Worm (Caenorhabditis elegans) whole organism, late embryonic: Measurements from ENCODE around the gene B0035.22.

Experiments
- C08G9.2 ChIP-seq: sonication (generic microtip); optimal IDR thresholded peaks from 2 replicates; lab custom pipeline; 2016; ENCODE audit warnings: mild to moderate bottlenecking, missing genetic modification characterization, moderate library complexity, missing compliant biosample characterization
- C38D4.7 ChIP-seq: fragments of 200-800 bp; sonication (Bioruptor generic); optimal IDR thresholded peaks from 2 replicates; lab custom pipeline; 2018; ENCODE audit warnings: mild to moderate bottlenecking, missing genetic modification characterization, moderate library complexity, missing compliant biosample characterization
- K09A11.1 ChIP-seq: sonication (generic microtip); optimal IDR thresholded peaks from 2 replicates; lab custom pipeline; 2017; ENCODE audit warnings: antibody characterized with exemption, mild to moderate bottlenecking, missing genetic modification characterization, missing compliant biosample characterization; ENCODE audit not compliant: insufficient read depth
- T23F11.4 ChIP-seq: fragments of 200-800 bp; sonication (Bioruptor generic); optimal IDR thresholded peaks from 2 replicates; lab custom pipeline; 2018; ENCODE audit warnings: mild to moderate bottlenecking, missing genetic modification characterization, missing compliant biosample characterization
- Y22D7AL.16 ChIP-seq: sonication (generic microtip); optimal IDR thresholded peaks from 2 replicates; lab custom pipeline; 2016; ENCODE audit warnings: missing genetic modification characterization, missing compliant biosample characterization
- ahr-1 ChIP-seq: sonication (generic microtip); optimal IDR thresholded peaks from 2 replicates; lab custom pipeline; 2016; ENCODE audit warnings: missing genetic modification characterization, missing compliant biosample characterization
- ama-1 ChIP-seq: fragments of 150-350 bp; optimal IDR thresholded peaks from 2 replicates; lab custom pipeline; 2014
- ceh-31 ChIP-seq: sonication (generic microtip); optimal IDR thresholded peaks from 2 replicates; lab custom pipeline; 2016; ENCODE audit warnings: missing genetic modification characterization, missing compliant biosample characterization
- ceh-45 ChIP-seq: fragments of 200-800 bp; sonication (Bioruptor generic); IDR thresholded peaks from 2 replicates; pipeline ENCODE4 v1.3.6; 2022; ENCODE audit warnings: missing genetic modification reagents, missing genetic modification characterization, missing compliant biosample characterization
- ceh-48 ChIP-seq: sonication (generic microtip); optimal IDR thresholded peaks from 2 replicates; lab custom pipeline; 2016; ENCODE audit warnings: missing genetic modification characterization, inconsistent platforms, missing compliant biosample characterization
- ceh-6 ChIP-seq: fragments of 200-800 bp; sonication (Bioruptor generic); optimal IDR thresholded peaks from 2 replicates; lab custom pipeline; 2018; ENCODE audit warnings: mild to moderate bottlenecking, missing genetic modification characterization, missing compliant biosample characterization
- ceh-9 ChIP-seq: sonication (generic microtip); optimal IDR thresholded peaks from 2 replicates; lab custom pipeline; 2016; ENCODE audit warnings: mild to moderate bottlenecking, missing genetic modification characterization, inconsistent platforms, missing compliant biosample characterization
- che-1 ChIP-seq: sonication (generic microtip); optimal IDR thresholded peaks from 2 replicates; lab custom pipeline; 2016; ENCODE audit warnings: mild to moderate bottlenecking, missing genetic modification characterization, missing compliant biosample characterization
- elt-4 ChIP-seq: sonication (generic microtip); optimal IDR thresholded peaks from 2 replicates; lab custom pipeline; 2016; ENCODE audit warnings: missing genetic modification characterization, missing compliant biosample characterization
- ets-4 ChIP-seq: sonication (generic microtip); optimal IDR thresholded peaks from 2 replicates; lab custom pipeline; 2016; ENCODE audit warnings: missing genetic modification characterization, missing compliant biosample characterization
- eyg-1 ChIP-seq: sonication (generic microtip); optimal IDR thresholded peaks from 2 replicates; lab custom pipeline; 2016; ENCODE audit warnings: missing genotype, missing genetic modification characterization, missing compliant biosample characterization
- fax-1 ChIP-seq: sonication (generic microtip); optimal IDR thresholded peaks from 2 replicates; lab custom pipeline; 2016; ENCODE audit warnings: missing genotype, missing genetic modification characterization, missing compliant biosample characterization
- gmeb-2 ChIP-seq: sonication (generic microtip); optimal IDR thresholded peaks from 2 replicates; lab custom pipeline; 2016; ENCODE audit warnings: missing genetic modification characterization, inconsistent platforms, missing compliant biosample characterization
- hlh-13 ChIP-seq: fragments of 200-800 bp; sonication (Bioruptor generic); optimal IDR thresholded peaks from 2 replicates; lab custom pipeline; 2018; ENCODE audit warnings: mild to moderate bottlenecking, missing genetic modification characterization, missing compliant biosample characterization
- hlh-15 ChIP-seq: sonication (generic microtip); optimal IDR thresholded peaks from 2 replicates; lab custom pipeline; 2016; ENCODE audit warnings: missing genetic modification characterization, missing compliant biosample characterization
- hlh-30 ChIP-seq: sonication (generic microtip); optimal IDR thresholded peaks from 2 replicates; lab custom pipeline; 2017; ENCODE audit warnings: antibody characterized with exemption, missing genetic modification characterization, missing compliant biosample characterization; ENCODE audit not compliant: insufficient read depth
- hlh-6 ChIP-seq: sonication (generic microtip); optimal IDR thresholded peaks from 2 replicates; lab custom pipeline; 2016; ENCODE audit warnings: missing genotype, missing genetic modification characterization, missing compliant biosample characterization
- madf-2 ChIP-seq: sonication (generic microtip); optimal IDR thresholded peaks from 2 replicates; lab custom pipeline; 2017; ENCODE audit warnings: missing genetic modification characterization, missing compliant biosample characterization
- mec-3 ChIP-seq: sonication (generic microtip); optimal IDR thresholded peaks from 2 replicates; lab custom pipeline; 2016; ENCODE audit warnings: borderline replicate concordance, missing genetic modification characterization, missing compliant biosample characterization
- npax-4 ChIP-seq: sonication (generic microtip); optimal IDR thresholded peaks from 2 replicates; lab custom pipeline; 2016; ENCODE audit warnings: missing genetic modification characterization, missing compliant biosample characterization
- pag-3 ChIP-seq: sonication (generic microtip); optimal IDR thresholded peaks from 2 replicates; lab custom pipeline; 2016; ENCODE audit warnings: missing compliant biosample characterization, missing genetic modification characterization, borderline replicate concordance
- pax-1 ChIP-seq: fragments of 150-350 bp; optimal IDR thresholded peaks from 2 replicates; lab custom pipeline; 2014; ENCODE audit warnings: missing biosample characterization, missing genetic modification characterization
- pha-4 ChIP-seq: fragments of 150-350 bp; optimal IDR thresholded peaks from 2 replicates; lab custom pipeline; 2018; ENCODE audit warnings: missing biosample characterization, missing genetic modification reagents, missing genetic modification characterization
- pqm-1 ChIP-seq: sonication (generic microtip); optimal IDR thresholded peaks from 2 replicates; lab custom pipeline; 2016; ENCODE audit warnings: missing genetic modification characterization, missing compliant biosample characterization
- ref-2 ChIP-seq: sonication (generic microtip); optimal IDR thresholded peaks from 2 replicates; lab custom pipeline; 2016; ENCODE audit warnings: missing genetic modification characterization, missing compliant biosample characterization
- sdc-2 ChIP-seq: sonication (generic microtip); optimal IDR thresholded peaks from 2 replicates; lab custom pipeline; 2016; ENCODE audit warnings: missing genotype, missing genetic modification characterization, missing compliant biosample characterization
- sox-2 ChIP-seq: fragments of 200-800 bp; sonication (Bioruptor generic); IDR thresholded peaks from 2 replicates; pipeline ENCODE4 v1.3.6; 2022; ENCODE audit warnings: missing genetic modification reagents, missing genetic modification characterization, missing compliant biosample characterization
- sox-4 ChIP-seq: sonication (generic microtip); optimal IDR thresholded peaks from 2 replicates; lab custom pipeline; 2017; ENCODE audit warnings: mild to moderate bottlenecking, missing genetic modification characterization, inconsistent platforms, missing compliant biosample characterization
- syd-9 ChIP-seq: sonication (generic microtip); optimal IDR thresholded peaks from 2 replicates; lab custom pipeline; 2016; ENCODE audit warnings: mild to moderate bottlenecking, missing genetic modification characterization, moderate library complexity, missing compliant biosample characterization
- tbx-2 ChIP-seq: sonication (generic microtip); optimal IDR thresholded peaks from 2 replicates; lab custom pipeline; 2016; ENCODE audit warnings: missing genetic modification characterization, missing compliant biosample characterization
- tbx-7 ChIP-seq: sonication (generic microtip); optimal IDR thresholded peaks from 2 replicates; lab custom pipeline; 2016; ENCODE audit warnings: missing genotype, missing genetic modification characterization, missing compliant biosample characterization
- ttx-3 ChIP-seq: sonication (generic microtip); optimal IDR thresholded peaks from 2 replicates; lab custom pipeline; 2016; ENCODE audit warnings: missing genetic modification reagents, missing genetic modification characterization, missing compliant biosample characterization
- unc-3 ChIP-seq, 2 experiments: fragments of 200-800 bp in 1 of 2; sonication (Bioruptor generic) in 1 of 2; sonication (generic microtip) in 1 of 2; conservative IDR thresholded peaks in 1 of 2; optimal IDR thresholded peaks in 1 of 2; 2 replicates each; pipeline versions ENCODE4 v1.3.6 to Lab custom; 2016 to 2022; ENCODE audit warnings: missing compliant biosample characterization in 2 of 2, missing genetic modification characterization in 2 of 2, missing genetic modification reagents in 1 of 2
- ztf-16 ChIP-seq: sonication (generic microtip); optimal IDR thresholded peaks from 2 replicates; lab custom pipeline; 2017; ENCODE audit warnings: missing genetic modification characterization, missing compliant biosample characterization

B0035.22 gene

DNA sequence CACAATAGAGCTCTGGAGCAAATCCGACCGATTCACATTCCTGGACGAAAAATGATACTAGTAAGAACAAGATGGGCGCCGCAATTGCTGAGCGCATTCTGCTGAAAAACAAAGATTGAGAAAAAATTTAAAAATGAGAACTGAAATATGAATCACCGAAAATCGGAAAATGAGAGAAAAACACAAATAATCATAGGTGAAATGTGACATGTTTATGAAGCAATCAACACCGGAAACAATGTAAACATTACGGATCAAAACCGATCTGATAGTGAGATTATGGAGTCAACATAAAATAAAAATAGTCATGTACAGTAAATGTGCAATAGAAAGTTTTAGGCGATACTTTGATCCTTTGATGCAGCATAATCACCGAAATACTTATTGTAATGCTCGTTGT is 1.1 kb upstream of the B0035.22 start, which contains the start of gene dnj-2:
Gene dnj-2, minus strand, starts transcription at position 101 of the 400 bp plus-strand sequence.
- TF ChIP-seq che-1 (tag; lab: Kevin White, UChicago), result no peak
- TF ChIP-seq ttx-3 (tag; lab: Kevin White, UChicago), result no peak
- TF ChIP-seq ceh-48, result no peak
- no peak for TF ChIP-seq ahr-1 (tag; lab: Kevin White, UChicago)
- no peak for TF ChIP-seq hlh-30 (tag; lab: Kevin White, UChicago)
- TF ChIP-seq ama-1, result no peak
- no peak for TF ChIP-seq ceh-45 (GFP tag; lab: Robert Waterston, UW)
- TF ChIP-seq C08G9.2 (tag; lab: Kevin White, UChicago), result no peak
- no peak for TF ChIP-seq unc-3 (GFP tag; conservative IDR thresholded peaks at IDR 0.05; lab: Robert Waterston, UW)
- TF ChIP-seq unc-3 (tag; optimal IDR thresholded peaks at IDR 0.05; lab: Kevin White, UChicago), result no peak
- no peak for TF ChIP-seq madf-2 (tag; lab: Kevin White, UChicago)
- no peak for TF ChIP-seq ztf-16 (tag; lab: Kevin White, UChicago)
- no peak for TF ChIP-seq fax-1 (tag; lab: Kevin White, UChicago)
- TF ChIP-seq ref-2 (tag; lab: Kevin White, UChicago), result no peak
- TF ChIP-seq pqm-1 (tag; lab: Kevin White, UChicago), result no peak
- TF ChIP-seq ceh-9, result no peak
- TF ChIP-seq sdc-2 (tag; lab: Kevin White, UChicago), result no peak
- TF ChIP-seq hlh-15 (tag; lab: Kevin White, UChicago), result no peak
- TF ChIP-seq T23F11.4, result no peak
- TF ChIP-seq npax-4 (tag; lab: Kevin White, UChicago), result no peak
- TF ChIP-seq elt-4 (tag; lab: Kevin White, UChicago), result no peak

DNA sequence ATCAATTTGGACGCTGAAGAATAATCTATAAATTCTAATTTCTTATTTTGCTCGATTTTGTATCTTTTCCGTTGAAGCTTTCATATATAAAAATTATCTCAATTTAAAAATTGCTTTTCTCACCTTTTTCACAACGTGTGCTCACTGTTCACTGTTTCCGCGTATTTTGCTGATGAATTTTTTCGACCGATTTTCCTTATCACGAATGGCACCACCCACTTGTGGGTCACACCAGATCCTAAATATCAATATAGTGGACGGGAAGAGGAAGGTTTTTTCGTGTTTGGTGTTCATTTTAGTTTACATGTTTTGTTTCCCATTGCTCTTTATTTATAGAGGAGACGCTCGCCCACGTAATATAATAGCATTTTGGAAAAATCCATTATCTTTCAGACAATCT is 735 bp downstream of the B0035.22 start:
- TF ChIP-seq unc-3 (GFP tag; conservative IDR thresholded peaks at IDR 0.05; lab: Robert Waterston, UW), result no peak
- no peak for TF ChIP-seq unc-3 (tag; optimal IDR thresholded peaks at IDR 0.05; lab: Kevin White, UChicago)
- TF ChIP-seq ceh-6 (GFP tag; lab: Kevin White, UChicago), result no peak
- TF ChIP-seq pha-4, result no peak
- no peak for TF ChIP-seq sox-4 (tag; lab: Kevin White, UChicago)
- TF ChIP-seq K09A11.1 (tag; lab: Kevin White, UChicago), result no peak
- TF ChIP-seq hlh-6 (tag; lab: Kevin White, UChicago), result no peak
- TF ChIP-seq eyg-1 (tag; lab: Kevin White, UChicago), result no peak
- TF ChIP-seq ceh-31, result no peak
- no peak for TF ChIP-seq ets-4 (tag; lab: Kevin White, UChicago)
- no peak for TF ChIP-seq pax-1
- TF ChIP-seq madf-2 (tag; lab: Kevin White, UChicago), result no peak
- no peak for TF ChIP-seq tbx-2 (tag; lab: Kevin White, UChicago)
- TF ChIP-seq tbx-7 (tag; lab: Kevin White, UChicago), result no peak
- TF ChIP-seq gmeb-2 (tag; lab: Kevin White, UChicago), result no peak
- TF ChIP-seq ceh-45 (GFP tag; lab: Robert Waterston, UW), result no peak
- TF ChIP-seq mec-3 (tag; lab: Kevin White, UChicago), result no peak

DNA sequence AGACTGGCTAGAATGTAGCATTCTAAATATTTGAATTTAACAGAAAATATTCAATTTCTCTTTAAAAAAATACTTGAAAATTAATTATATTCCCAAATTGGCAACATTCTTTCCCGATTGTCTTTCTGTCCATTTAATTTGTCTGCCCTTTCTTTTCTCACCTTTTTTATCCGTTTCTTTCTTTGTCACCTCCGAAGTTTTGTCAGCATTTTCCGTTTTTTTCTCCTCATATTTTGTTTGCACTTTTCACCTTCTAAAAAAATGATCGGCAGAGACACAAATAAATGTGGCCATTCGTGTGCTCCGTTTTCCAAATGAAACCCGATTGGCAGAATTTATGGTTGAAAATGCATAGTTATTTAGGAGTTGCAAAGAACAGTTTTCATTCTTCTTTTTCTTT is 1.2 kb downstream of the B0035.22 start:
- TF ChIP-seq unc-3 (GFP tag; conservative IDR thresholded peaks at IDR 0.05; lab: Robert Waterston, UW), result no peak
- TF ChIP-seq unc-3 (tag; optimal IDR thresholded peaks at IDR 0.05; lab: Kevin White, UChicago), result no peak
- no peak for TF ChIP-seq ahr-1 (tag; lab: Kevin White, UChicago)
- TF ChIP-seq sox-2 (GFP tag; lab: Robert Waterston, UW), result no peak
- TF ChIP-seq fax-1 (tag; lab: Kevin White, UChicago), result no peak
- TF ChIP-seq sdc-2 (tag; lab: Kevin White, UChicago), result no peak
- no peak for TF ChIP-seq ceh-48
- no peak for TF ChIP-seq pag-3
- TF ChIP-seq C38D4.7 (GFP tag; lab: Kevin White, UChicago), result no peak
- TF ChIP-seq Y22D7AL.16 (tag; lab: Kevin White, UChicago), result no peak
- TF ChIP-seq ama-1, result no peak
- TF ChIP-seq C08G9.2 (tag; lab: Kevin White, UChicago), result no peak
- no peak for TF ChIP-seq hlh-13 (GFP tag; lab: Kevin White, UChicago)
- no peak for TF ChIP-seq tbx-7 (tag; lab: Kevin White, UChicago)
- no peak for TF ChIP-seq npax-4 (tag; lab: Kevin White, UChicago)
- TF ChIP-seq syd-9 (tag; lab: Kevin White, UChicago), result no peak
